Worm (Caenorhabditis elegans) whole organism, L4/young adult: ENCODE data around the gene srw-22.

ENCODE experiments used
- dao-5 ChIP-seq: sonication (generic microtip); optimal IDR thresholded peaks from 2 replicates; lab custom pipeline; 2016; ENCODE audit warnings: missing genotype, missing genetic modification characterization, moderate library complexity, missing compliant biosample characterization
- him-1 ChIP-seq: sonication (generic microtip); optimal IDR thresholded peaks from 2 replicates; lab custom pipeline; 2016; ENCODE audit warnings: missing genotype, missing genetic modification reagents, missing genetic modification characterization, missing compliant biosample characterization

- no peak for TF ChIP-seq dao-5 (tag; lab: Kevin White, UChicago)
- TF ChIP-seq him-1 (tag; lab: Kevin White, UChicago) = no peak
Measured at ce11 chrV:15226206-15226605, 42.2 kb upstream of the srw-22 start.
